Worm (Caenorhabditis elegans): ENCODE measurements around the gene mai-2.

- TF ChIP-seq eor-1 (tag; optimal IDR thresholded peaks at IDR 0.05) (no peak), fos-1 (tag; optimal IDR thresholded peaks at IDR 0.05) (no peak)
These were observed 40.2 kb upstream of the mai-2 start for ce11 chrIV:3345484-3345883.

Data from whole organism, L3 larva.